Fruit fly (Drosophila melanogaster) Kc167 (cell line): Measurements from ENCODE around the gene rst.

ENCODE experiments used
- insv ChIP-seq: fragments of >200 bp; optimal IDR thresholded peaks from 3 replicates; lab custom pipeline; 2018; ENCODE audit warnings: missing external identifiers
- ttk ChIP-seq: sonication (Bioruptor generic); optimal IDR thresholded peaks from 2 replicates; lab custom pipeline; 2017; ENCODE audit warnings: missing external identifiers

DNA sequence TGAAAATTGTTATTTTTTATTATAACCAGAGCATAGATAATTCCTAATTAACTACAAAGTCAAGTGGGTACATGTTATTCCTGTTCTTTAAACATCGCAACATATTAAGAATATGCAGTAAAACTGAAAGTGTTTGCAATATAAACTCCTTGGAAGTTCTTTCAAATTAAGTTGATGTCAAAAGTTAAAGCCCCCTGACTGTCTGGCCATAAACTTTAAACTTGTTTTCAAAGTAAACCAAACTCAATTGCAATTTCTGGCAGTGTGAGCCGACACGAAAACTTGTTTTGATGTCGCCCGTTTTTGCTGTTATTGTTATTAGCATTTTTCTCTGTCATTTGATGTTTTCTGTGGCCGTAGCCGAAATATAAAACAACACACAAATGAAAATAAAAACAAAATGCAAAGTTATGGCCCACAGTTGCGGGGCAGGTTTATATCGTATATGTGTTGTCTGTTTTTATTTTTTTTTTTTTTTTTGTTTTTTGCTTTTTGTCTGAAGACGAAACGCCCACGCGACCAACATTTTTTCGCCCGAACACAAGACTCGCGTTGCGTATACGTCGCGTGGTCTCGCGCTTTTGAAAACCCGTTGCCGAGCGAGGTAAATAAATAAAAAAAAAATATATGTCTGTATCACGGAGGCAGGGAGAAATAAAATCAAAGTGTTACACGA, 19.6 kb upstream of the rst start:
- no peak for TF ChIP-seq insv
- TF ChIP-seq ttk: no peak
